Worm (Caenorhabditis elegans) whole organism, young adult: ENCODE data around the gene F43G6.7.

Source experiments
- aptf-2 ChIP-seq: fragments of 200-800 bp; sonication (Bioruptor generic); conservative IDR thresholded peaks from 2 replicates; pipeline ENCODE4 v1.3.6; 2022; ENCODE audit warnings: missing genetic modification reagents, missing genetic modification characterization, missing compliant biosample characterization
- cebp-1 ChIP-seq, 2 experiments: fragments of 200-800 bp in 1 of 2; sonication (Bioruptor generic) in 1 of 2; sonication (generic microtip) in 1 of 2; IDR thresholded peaks in 1 of 2; optimal IDR thresholded peaks in 1 of 2; 2 replicates each; pipeline versions ENCODE4 v1.3.6 to Lab custom; 2017 to 2022; ENCODE audit warnings: missing compliant biosample characterization in 2 of 2, missing genetic modification characterization in 2 of 2, mild to moderate bottlenecking in 1 of 2, missing genetic modification reagents in 1 of 2, moderate library complexity in 1 of 2
- lin-35 ChIP-seq, 3 experiments: fragments of 150-350 bp in 2 of 3; sonication (generic microtip) in 1 of 3; optimal IDR thresholded peaks; 2 replicates each; lab custom pipeline; 2014 to 2018; ENCODE audit warnings: missing biosample characterization in 3 of 3, missing genetic modification characterization in 3 of 3, missing genetic modification reagents in 3 of 3

DNA sequence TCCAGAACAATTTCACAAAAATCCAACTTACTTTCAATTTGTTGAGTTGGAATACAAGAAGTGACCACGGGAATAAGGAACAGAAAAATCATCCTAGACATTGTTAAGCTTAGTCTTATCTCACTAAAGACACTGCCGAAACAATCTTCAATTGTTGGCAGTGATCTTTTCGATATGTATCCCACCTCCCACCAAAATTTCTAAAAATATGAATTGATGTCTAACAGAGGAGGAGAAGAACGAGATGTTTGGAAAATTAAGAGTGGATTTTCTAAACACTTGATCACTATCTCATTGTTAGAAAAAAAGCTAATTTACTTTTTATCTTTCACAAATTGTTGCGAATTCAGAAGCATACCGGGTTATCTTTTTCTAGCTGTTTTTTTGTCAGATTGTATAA is 21.9 kb downstream of the F43G6.7 start, which contains the start of gene clec-144:
- TF ChIP-seq lin-35 (GFP tag; optimal IDR thresholded peaks at IDR 0.05; lab: Kevin White, UChicago) (no peak), cebp-1 (GFP tag; IDR thresholded peaks at IDR 0.05; lab: Robert Waterston, UW) (no peak), cebp-1 (tag; optimal IDR thresholded peaks at IDR 0.05; lab: Kevin White, UChicago) (no peak), aptf-2 (GFP tag; lab: Robert Waterston, UW) (no peak)
